Worm (Caenorhabditis elegans) whole organism, L3 larva: ENCODE results near the gene Y39A1A.16.

Experiments used
- ZK546.5 ChIP-seq: sonication (generic microtip); optimal IDR thresholded peaks from 2 replicates; lab custom pipeline; 2017; ENCODE audit warnings: missing biosample characterization, missing genetic modification characterization
- aly-2 ChIP-seq: fragments of 150-350 bp; optimal IDR thresholded peaks from 2 replicates; lab custom pipeline; 2014; ENCODE audit warnings: missing biosample characterization, missing genetic modification characterization
- ama-1 ChIP-seq: fragments of 150-350 bp; optimal IDR thresholded peaks from 2 replicates; lab custom pipeline; 2018
- ceh-28 ChIP-seq: fragments of 150-350 bp; optimal IDR thresholded peaks from 2 replicates; lab custom pipeline; 2014; ENCODE audit warnings: missing biosample characterization, missing genetic modification reagents, missing genetic modification characterization
- daf-12 ChIP-seq: fragments of 150-350 bp; optimal IDR thresholded peaks from 2 replicates; lab custom pipeline; 2014; ENCODE audit warnings: missing biosample characterization, missing genetic modification reagents, missing genetic modification characterization
- egl-27 ChIP-seq: sonication (generic microtip); optimal IDR thresholded peaks from 4 replicates; lab custom pipeline; 2017; ENCODE audit warnings: missing biosample characterization, missing genetic modification reagents, missing genetic modification characterization
- egl-5 ChIP-seq: fragments of 150-350 bp; optimal IDR thresholded peaks from 2 replicates; lab custom pipeline; 2017; ENCODE audit warnings: missing biosample characterization, missing genetic modification reagents, missing genetic modification characterization, inconsistent platforms
- elt-3 ChIP-seq, 3 experiments: fragments of 150-350 bp in 1 of 3; sonication (generic microtip) in 2 of 3; optimal IDR thresholded peaks; 2 replicates in 2 of 3; 4 replicates in 1 of 3; lab custom pipeline; 2014 to 2017; ENCODE audit warnings: missing biosample characterization in 3 of 3, missing genetic modification characterization in 3 of 3
- eor-1 ChIP-seq, 2 experiments: fragments of 150-350 bp; optimal IDR thresholded peaks; 2 replicates each; lab custom pipeline; 2014 to 2018; ENCODE audit warnings: missing biosample characterization in 2 of 2, missing genetic modification characterization in 2 of 2
- fkh-10 ChIP-seq: sonication (generic microtip); optimal IDR thresholded peaks from 2 replicates; lab custom pipeline; 2017; ENCODE audit warnings: missing biosample characterization, missing genetic modification reagents, missing genetic modification characterization
- fos-1 ChIP-seq: fragments of 150-350 bp; optimal IDR thresholded peaks from 2 replicates; lab custom pipeline; 2014; ENCODE audit warnings: missing biosample characterization, missing genetic modification characterization
- hmg-11 ChIP-seq: sonication (generic microtip); optimal IDR thresholded peaks from 2 replicates; lab custom pipeline; 2016; ENCODE audit warnings: missing genetic modification characterization, missing compliant biosample characterization
- jun-1 ChIP-seq: fragments of 150-350 bp; optimal IDR thresholded peaks from 2 replicates; lab custom pipeline; 2014; ENCODE audit warnings: missing biosample characterization, missing genetic modification reagents, missing genetic modification characterization
- lin-15B ChIP-seq: fragments of 150-350 bp; optimal IDR thresholded peaks from 2 replicates; lab custom pipeline; 2014; ENCODE audit warnings: missing biosample characterization, missing genetic modification characterization
- lsy-12 ChIP-seq: sonication (generic microtip); optimal IDR thresholded peaks from 2 replicates; lab custom pipeline; 2016; ENCODE audit warnings: mild to moderate bottlenecking, missing genetic modification characterization, missing compliant biosample characterization
- mml-1 ChIP-seq: fragments of 150-350 bp; sonication (generic microtip); optimal IDR thresholded peaks from 3 replicates; lab custom pipeline; 2014; ENCODE audit warnings: missing biosample characterization, missing genetic modification characterization
- nfya-1 ChIP-seq: sonication (generic microtip); optimal IDR thresholded peaks from 2 replicates; lab custom pipeline; 2017; ENCODE audit warnings: missing genetic modification characterization, mild to moderate bottlenecking, missing compliant biosample characterization, antibody characterized with exemption, moderate library complexity; ENCODE audit not compliant: insufficient read depth
- nhr-23 ChIP-seq: fragments of 150-350 bp; optimal IDR thresholded peaks from 2 replicates; lab custom pipeline; 2014; ENCODE audit warnings: missing biosample characterization, missing genetic modification reagents, missing genetic modification characterization
- nhr-237 ChIP-seq: fragments of 150-350 bp; optimal IDR thresholded peaks from 2 replicates; lab custom pipeline; 2014; ENCODE audit warnings: missing biosample characterization, missing genetic modification characterization
- nhr-28 ChIP-seq: fragments of 150-350 bp; optimal IDR thresholded peaks from 2 replicates; lab custom pipeline; 2014; ENCODE audit warnings: missing biosample characterization, missing genetic modification characterization
- nhr-67 ChIP-seq: fragments of 150-350 bp; optimal IDR thresholded peaks from 2 replicates; lab custom pipeline; 2014; ENCODE audit warnings: missing biosample characterization, missing genetic modification characterization
- nhr-76 ChIP-seq: fragments of 150-350 bp; sonication (generic microtip); optimal IDR thresholded peaks from 5 replicates; lab custom pipeline; 2014; ENCODE audit warnings: missing biosample characterization, missing genetic modification characterization
- nhr-77 ChIP-seq: fragments of 150-350 bp; optimal IDR thresholded peaks from 2 replicates; lab custom pipeline; 2014; ENCODE audit warnings: missing biosample characterization, missing genetic modification characterization
- pha-4 ChIP-seq: fragments of 150-350 bp; optimal IDR thresholded peaks from 2 replicates; lab custom pipeline; 2014; ENCODE audit warnings: missing biosample characterization, missing genetic modification reagents, missing genetic modification characterization
- pqm-1 ChIP-seq: fragments of 150-350 bp; optimal IDR thresholded peaks from 2 replicates; lab custom pipeline; 2017; ENCODE audit warnings: missing biosample characterization, missing genetic modification characterization, inconsistent platforms
- skn-1 ChIP-seq: fragments of 150-350 bp; optimal IDR thresholded peaks from 2 replicates; lab custom pipeline; 2014; ENCODE audit warnings: missing biosample characterization, missing genetic modification characterization
- snpc-4 ChIP-seq: fragments of 150-350 bp; optimal IDR thresholded peaks from 2 replicates; lab custom pipeline; 2014; ENCODE audit warnings: missing biosample characterization, missing genetic modification characterization
- tbx-2 ChIP-seq: sonication (generic microtip); optimal IDR thresholded peaks from 2 replicates; lab custom pipeline; 2016; ENCODE audit warnings: mild to moderate bottlenecking, missing genetic modification characterization, missing compliant biosample characterization
- unc-62 ChIP-seq: fragments of 150-350 bp; sonication (generic microtip); optimal IDR thresholded peaks from 4 replicates; lab custom pipeline; 2014; ENCODE audit warnings: missing biosample characterization, missing genetic modification reagents, missing genetic modification characterization
- zag-1 ChIP-seq: fragments of 150-350 bp; optimal IDR thresholded peaks from 2 replicates; lab custom pipeline; 2014; ENCODE audit warnings: missing biosample characterization, missing genetic modification characterization
- ztf-4 ChIP-seq: fragments of 150-350 bp; optimal IDR thresholded peaks from 2 replicates; lab custom pipeline; 2014; ENCODE audit warnings: missing biosample characterization, missing genetic modification characterization

Gene Y39A1A.16

ce11 chrIII:10666640-10667039 is 12.4 kb upstream of the Y39A1A.16 start:
- TF ChIP-seq nhr-77 (tag; lab: Kevin White, UChicago) = no peak
- TF ChIP-seq, all 47 proteins: peak for 0

- TF ChIP-seq elt-3 (tag; optimal IDR thresholded peaks at IDR 0.05; lab: Kevin White, UChicago) (no peak), hmg-11 (no peak), nhr-76 (tag; lab: Kevin White, UChicago) (no peak), nhr-23 (tag; lab: Kevin White, UChicago) (no peak), lsy-12 (no peak), snpc-4 (no peak), ZK546.5 (no peak), ama-1 (lab: Kevin White, UChicago) (no peak), unc-62 (GFP tag; lab: Kevin White, UChicago) (no peak), nhr-67 (tag; lab: Kevin White, UChicago) (no peak), skn-1 (no peak), zag-1 (no peak), egl-5 (no peak), nhr-77 (tag; lab: Kevin White, UChicago) (no peak), nhr-237 (no peak)
These were observed 7.2 kb upstream of the Y39A1A.16 start for ce11 chrIII:10671894-10672293.

- TF ChIP-seq tbx-2 (tag; lab: Kevin White, UChicago) = no peak
- no peak for TF ChIP-seq fos-1 (tag; lab: Kevin White, UChicago)
These were observed 10.0 kb downstream of the Y39A1A.16 start, which contains the start of gene Y39A1A.31 for ce11 chrIII:10689057-10689456. Gene Y39A1A.31 (minus strand): TSS chrIII:10689157.

ce11 chrIII:10691019-10691418 is 11.9 kb downstream of the Y39A1A.16 start, which contains the start of gene Y39A1A.17:
Gene Y39A1A.17 (minus strand): TSS chrIII:10691119.
- TF ChIP-seq nhr-77 (tag; lab: Kevin White, UChicago) (no peak), ZK546.5 (no peak), jun-1 (tag; lab: Kevin White, UChicago) (no peak), snpc-4 (no peak), lsy-12 (no peak), eor-1 (tag; optimal IDR thresholded peaks at IDR 0.05; lab: Kevin White, UChicago) (no peak), lin-15B (tag; lab: Kevin White, UChicago) (no peak), nhr-76 (tag; lab: Kevin White, UChicago) (no peak), nhr-23 (tag; lab: Kevin White, UChicago) (no peak), unc-62 (GFP tag; lab: Kevin White, UChicago) (no peak), egl-5 (no peak), fkh-10 (GFP tag; lab: Kevin White, UChicago) (no peak), nfya-1 (tag; lab: Kevin White, UChicago) (no peak), mml-1 (tag; lab: Kevin White, UChicago) (no peak), hmg-11 (no peak)

ce11 chrIII:10694294-10694693 is 15.2 kb downstream of the Y39A1A.16 start, which contains the start of the genes Y39A1A.18 and fmo-3:
Gene Y39A1A.18 (minus strand): TSS chrIII:10694485.
Gene fmo-3 (plus strand): TSS chrIII:10694681.
- TF ChIP-seq elt-3 (tag; optimal IDR thresholded peaks at IDR 0.05; lab: Kevin White, UChicago) (no peak), egl-27 (tag; lab: Kevin White, UChicago) (no peak)

ce11 chrIII:10700460-10700859 is 21.4 kb downstream of the Y39A1A.16 start, which contains the start of gene Y39A1A.20:
Gene Y39A1A.20 (minus strand): TSS chrIII:10700560.
- TF ChIP-seq daf-12 (tag; lab: Kevin White, UChicago) (no peak), aly-2 (tag; lab: Kevin White, UChicago) (no peak), egl-27 (tag; lab: Kevin White, UChicago) (no peak), ceh-28 (no peak), nhr-28 (tag; lab: Kevin White, UChicago) (no peak), ztf-4 (no peak), tbx-2 (tag; lab: Kevin White, UChicago) (no peak), pqm-1 (tag; lab: Kevin White, UChicago) (no peak), pha-4 (tag; lab: Kevin White, UChicago) (no peak), lin-15B (tag; lab: Kevin White, UChicago) (no peak), lsy-12 (no peak)
